Fruit fly (Drosophila melanogaster) whole organism, embryonic: ENCODE results near the gene MED27.

Experiments
- Aef1 ChIP-seq: fragments of 200-800 bp; sonication (Bioruptor generic); IDR thresholded peaks from 3 replicates; pipeline ENCODE4 v1.3.6; 2022; ENCODE audit warnings: missing biosample characterization, missing genetic modification characterization
- Antp ChIP-seq: fragments of 200-800 bp; sonication (Bioruptor generic); optimal IDR thresholded peaks from 3 replicates; lab custom pipeline; 2016; ENCODE audit warnings: missing biosample characterization, missing genetic modification characterization
- Atf6 ChIP-seq: fragments of 200-800 bp; sonication (Bioruptor generic); IDR thresholded peaks from 2 replicates; pipeline ENCODE4 v1.3.6; 2022; ENCODE audit warnings: missing biosample characterization, missing genetic modification characterization
- C15 ChIP-seq: fragments of 200-800 bp; sonication (Bioruptor generic); IDR thresholded peaks from 3 replicates; pipeline ENCODE4 v1.3.6; 2022; ENCODE audit warnings: missing biosample characterization, missing genetic modification characterization
- CG10565 ChIP-seq: fragments of 200-800 bp; sonication (Bioruptor generic); optimal IDR thresholded peaks from 3 replicates; lab custom pipeline; 2016; ENCODE audit warnings: missing biosample characterization, mild to moderate bottlenecking, missing genetic modification characterization
- CG11723 ChIP-seq: fragments of 200-800 bp; sonication (Bioruptor generic); optimal IDR thresholded peaks from 2 replicates; lab custom pipeline; 2017; ENCODE audit warnings: missing biosample characterization, mild to moderate bottlenecking, missing genetic modification characterization
- CG12391 ChIP-seq: fragments of 200-800 bp; sonication (Bioruptor generic); optimal IDR thresholded peaks from 3 replicates; lab custom pipeline; 2018; ENCODE audit warnings: missing biosample characterization, mild to moderate bottlenecking, missing genetic modification characterization, moderate library complexity
- CG12769 ChIP-seq: fragments of 200-800 bp; sonication (Bioruptor generic); optimal IDR thresholded peaks from 2 replicates; lab custom pipeline; 2019; ENCODE audit warnings: missing biosample characterization, mild to moderate bottlenecking, missing genetic modification characterization, moderate library complexity
- CG15011 ChIP-seq: fragments of 200-800 bp; sonication (Bioruptor generic); optimal IDR thresholded peaks from 3 replicates; lab custom pipeline; 2018; ENCODE audit warnings: missing biosample characterization, mild to moderate bottlenecking, missing genetic modification characterization
- CG15269 ChIP-seq: fragments of 200-800 bp; sonication (Bioruptor generic); optimal IDR thresholded peaks from 2 replicates; lab custom pipeline; 2018; ENCODE audit warnings: missing biosample characterization, mild to moderate bottlenecking, missing genetic modification characterization, moderate library complexity
- CG15479 ChIP-seq: fragments of 200-800 bp; sonication (Bioruptor generic); optimal IDR thresholded peaks from 3 replicates; lab custom pipeline; 2019; ENCODE audit warnings: missing biosample characterization, mild to moderate bottlenecking, missing genetic modification characterization, moderate library complexity
- CG16815 ChIP-seq: fragments of 200-800 bp; sonication (Bioruptor generic); optimal IDR thresholded peaks from 3 replicates; lab custom pipeline; 2017; ENCODE audit warnings: missing biosample characterization, mild to moderate bottlenecking, missing genetic modification characterization
- CG18011 ChIP-seq: fragments of 200-800 bp; sonication (Bioruptor generic); optimal IDR thresholded peaks from 2 replicates; lab custom pipeline; 2017; ENCODE audit warnings: missing biosample characterization, missing genetic modification characterization, mild to moderate bottlenecking, moderate library complexity, missing genotype
- CG30431 ChIP-seq: fragments of 200-800 bp; sonication (Bioruptor generic); optimal IDR thresholded peaks from 2 replicates; lab custom pipeline; 2017; ENCODE audit warnings: missing biosample characterization, missing genetic modification characterization
- CG31441 ChIP-seq: fragments of 200-800 bp; sonication (Bioruptor generic); IDR thresholded peaks from 2 replicates; pipeline ENCODE4 v1.3.6; 2022; ENCODE audit warnings: missing biosample characterization, missing genetic modification characterization
- CG32767 ChIP-seq: fragments of 200-800 bp; sonication (Bioruptor generic); IDR thresholded peaks from 2 replicates; pipeline ENCODE4 v1.3.6; 2022; ENCODE audit warnings: missing biosample characterization, missing genetic modification characterization
- CG5953 ChIP-seq: fragments of 200-800 bp; sonication (Bioruptor generic); IDR thresholded peaks from 2 replicates; pipeline ENCODE4 v1.3.6; 2022; ENCODE audit warnings: missing biosample characterization, missing genetic modification characterization
- CG6854 ChIP-seq: fragments of 200-800 bp; sonication (Bioruptor generic); optimal IDR thresholded peaks from 3 replicates; lab custom pipeline; 2017; ENCODE audit warnings: missing biosample characterization, mild to moderate bottlenecking, missing genetic modification characterization
- CG7271 ChIP-seq: fragments of 200-800 bp; sonication (Bioruptor generic); optimal IDR thresholded peaks from 2 replicates; lab custom pipeline; 2018; ENCODE audit warnings: missing biosample characterization, mild to moderate bottlenecking, missing genetic modification characterization, moderate library complexity
- CG7786 ChIP-seq: fragments of 200-800 bp; sonication (Bioruptor generic); optimal IDR thresholded peaks from 2 replicates; lab custom pipeline; 2016; ENCODE audit warnings: missing biosample characterization, missing genetic modification characterization
- CG7839 ChIP-seq: fragments of 200-800 bp; sonication (Bioruptor generic); optimal IDR thresholded peaks from 3 replicates; lab custom pipeline; 2018; ENCODE audit warnings: missing biosample characterization, mild to moderate bottlenecking, missing genetic modification characterization, moderate library complexity
- CG7963 ChIP-seq: fragments of 200-800 bp; sonication (Bioruptor generic); IDR thresholded peaks from 3 replicates; pipeline ENCODE4 v1.3.6; 2022; ENCODE audit warnings: missing biosample characterization, missing genetic modification characterization; ENCODE audit not compliant: partially characterized antibody
- CG9215 ChIP-seq: fragments of 200-800 bp; sonication (Bioruptor generic); IDR thresholded peaks from 2 replicates; pipeline ENCODE4 v1.3.6; 2022; ENCODE audit warnings: missing biosample characterization, missing genetic modification characterization
- H15 ChIP-seq: fragments of 200-800 bp; sonication (Bioruptor generic); IDR thresholded peaks from 3 replicates; pipeline ENCODE4 v1.3.6; 2022; ENCODE audit warnings: missing biosample characterization, missing genetic modification characterization
- HHEX ChIP-seq: fragments of 200-800 bp; sonication (Bioruptor generic); optimal IDR thresholded peaks from 3 replicates; lab custom pipeline; 2017; ENCODE audit warnings: missing biosample characterization, mild to moderate bottlenecking, missing genetic modification characterization, missing genetic modification reagents
- Hmr ChIP-seq: fragments of 200-800 bp; sonication (Bioruptor generic); optimal IDR thresholded peaks from 3 replicates; lab custom pipeline; 2017; ENCODE audit warnings: mild to moderate bottlenecking, missing biosample characterization, missing genetic modification reagents, missing genetic modification characterization
- Hmx ChIP-seq: fragments of 200-800 bp; sonication (Bioruptor generic); optimal IDR thresholded peaks from 2 replicates; lab custom pipeline; 2016; ENCODE audit warnings: missing biosample characterization, missing genetic modification characterization
- Hr39 ChIP-seq: fragments of >200 bp; optimal IDR thresholded peaks from 2 replicates; lab custom pipeline; 2017
- Lpt ChIP-seq: fragments of >200 bp; optimal IDR thresholded peaks from 2 replicates; lab custom pipeline; 2018; ENCODE audit warnings: missing biosample characterization, missing genetic modification characterization
- Meics ChIP-seq: fragments of 200-800 bp; sonication (Bioruptor generic); optimal IDR thresholded peaks from 2 replicates; lab custom pipeline; 2017; ENCODE audit warnings: missing biosample characterization, mild to moderate bottlenecking, missing genetic modification characterization
- PHDP ChIP-seq: fragments of 200-800 bp; sonication (Bioruptor generic); optimal IDR thresholded peaks from 3 replicates; lab custom pipeline; 2018; ENCODE audit warnings: missing biosample characterization, mild to moderate bottlenecking, missing genetic modification characterization, moderate library complexity
- Ptx1 ChIP-seq: fragments of 200-800 bp; sonication (Bioruptor generic); IDR thresholded peaks from 2 replicates; pipeline ENCODE4 v1.3.6; 2022; ENCODE audit warnings: missing biosample characterization, missing genetic modification characterization
- Rx ChIP-seq: fragments of 200-800 bp; sonication (Bioruptor generic); IDR thresholded peaks from 2 replicates; pipeline ENCODE4 v1.3.6; 2022; ENCODE audit warnings: missing biosample characterization, missing genetic modification characterization
- Sox100B ChIP-seq: fragments of 200-800 bp; sonication (Bioruptor generic); optimal IDR thresholded peaks from 3 replicates; lab custom pipeline; 2018; ENCODE audit warnings: missing biosample characterization, mild to moderate bottlenecking, missing genetic modification characterization
- Usf ChIP-seq: fragments of 200-800 bp; sonication (Bioruptor generic); optimal IDR thresholded peaks from 2 replicates; lab custom pipeline; 2017; ENCODE audit warnings: missing genotype, missing biosample characterization, missing genetic modification characterization
- danr ChIP-seq: fragments of 200-800 bp; sonication (Bioruptor generic); IDR thresholded peaks from 2 replicates; pipeline ENCODE4 v1.3.6; 2022; ENCODE audit warnings: missing biosample characterization, missing genetic modification characterization
- dm ChIP-seq: fragments of 200-800 bp; sonication (Bioruptor generic); optimal IDR thresholded peaks from 3 replicates; lab custom pipeline; 2016; ENCODE audit warnings: missing biosample characterization, missing genetic modification characterization
- dmrt99B ChIP-seq: fragments of 200-800 bp; sonication (Bioruptor generic); optimal IDR thresholded peaks from 2 replicates; lab custom pipeline; 2018; ENCODE audit warnings: missing biosample characterization, mild to moderate bottlenecking, missing genetic modification characterization, moderate library complexity
- gsb-n ChIP-seq: fragments of 200-800 bp; sonication (Bioruptor generic); optimal IDR thresholded peaks from 3 replicates; lab custom pipeline; 2018; ENCODE audit warnings: missing biosample characterization, mild to moderate bottlenecking, missing genetic modification characterization
- h ChIP-seq: fragments of >200 bp; optimal IDR thresholded peaks from 2 replicates; lab custom pipeline; 2017
- ham ChIP-seq: fragments of 200-800 bp; sonication (Bioruptor generic); IDR thresholded peaks from 2 replicates; pipeline ENCODE4 v1.3.6; 2022; ENCODE audit warnings: missing biosample characterization, missing genetic modification characterization
- insv ChIP-seq, 2 experiments: fragments of 200-800 bp; sonication (Bioruptor generic); optimal IDR thresholded peaks; 3 replicates each; lab custom pipeline; 2016 to 2018; ENCODE audit warnings: missing biosample characterization in 2 of 2, missing genetic modification characterization in 2 of 2
- ken ChIP-seq: fragments of 200-800 bp; sonication (Bioruptor generic); IDR thresholded peaks from 3 replicates; pipeline ENCODE4 v1.3.6; 2022; ENCODE audit warnings: missing biosample characterization, missing genetic modification characterization
- lab ChIP-seq: fragments of 200-800 bp; sonication (Bioruptor generic); optimal IDR thresholded peaks from 3 replicates; lab custom pipeline; 2017; ENCODE audit warnings: missing biosample characterization, missing genetic modification characterization, mild to moderate bottlenecking, moderate library complexity, missing genetic modification reagents
- maf-S ChIP-seq: fragments of 200-800 bp; sonication (Bioruptor generic); optimal IDR thresholded peaks from 2 replicates; lab custom pipeline; 2016; ENCODE audit warnings: missing biosample characterization, missing genetic modification characterization
- pum ChIP-seq: fragments of 200-800 bp; sonication (Bioruptor generic); optimal IDR thresholded peaks from 2 replicates; lab custom pipeline; 2016; ENCODE audit warnings: missing biosample characterization, missing genetic modification characterization
- seq ChIP-seq: fragments of 200-800 bp; sonication (Bioruptor generic); IDR thresholded peaks from 2 replicates; pipeline ENCODE4 v1.3.6; 2022; ENCODE audit warnings: missing biosample characterization, missing genetic modification characterization
- sisA ChIP-seq: fragments of 200-800 bp; sonication (Bioruptor generic); IDR thresholded peaks from 2 replicates; pipeline ENCODE4 v1.3.6; 2022; ENCODE audit warnings: missing biosample characterization, missing genetic modification characterization
- stc ChIP-seq: fragments of 200-800 bp; sonication (Bioruptor generic); IDR thresholded peaks from 2 replicates; pipeline ENCODE4 v1.3.6; 2022; ENCODE audit warnings: missing biosample characterization, missing genetic modification characterization
- ttk ChIP-seq: fragments of 200-800 bp; sonication (Bioruptor generic); IDR thresholded peaks from 2 replicates; pipeline ENCODE4 v2.1.2; 2022; ENCODE audit warnings: missing biosample characterization, missing genetic modification characterization
- vnd ChIP-seq: fragments of 200-800 bp; sonication (Bioruptor generic); IDR thresholded peaks from 3 replicates; pipeline ENCODE4 v1.3.6; 2022; ENCODE audit warnings: missing biosample characterization, missing genetic modification characterization; ENCODE audit not compliant: partially characterized antibody
- wdn ChIP-seq: fragments of 200-800 bp; sonication (Bioruptor generic); IDR thresholded peaks from 2 replicates; pipeline ENCODE4 v1.3.6; 2022; ENCODE audit warnings: missing biosample characterization, missing genetic modification characterization

The MED27 gene

DNA sequence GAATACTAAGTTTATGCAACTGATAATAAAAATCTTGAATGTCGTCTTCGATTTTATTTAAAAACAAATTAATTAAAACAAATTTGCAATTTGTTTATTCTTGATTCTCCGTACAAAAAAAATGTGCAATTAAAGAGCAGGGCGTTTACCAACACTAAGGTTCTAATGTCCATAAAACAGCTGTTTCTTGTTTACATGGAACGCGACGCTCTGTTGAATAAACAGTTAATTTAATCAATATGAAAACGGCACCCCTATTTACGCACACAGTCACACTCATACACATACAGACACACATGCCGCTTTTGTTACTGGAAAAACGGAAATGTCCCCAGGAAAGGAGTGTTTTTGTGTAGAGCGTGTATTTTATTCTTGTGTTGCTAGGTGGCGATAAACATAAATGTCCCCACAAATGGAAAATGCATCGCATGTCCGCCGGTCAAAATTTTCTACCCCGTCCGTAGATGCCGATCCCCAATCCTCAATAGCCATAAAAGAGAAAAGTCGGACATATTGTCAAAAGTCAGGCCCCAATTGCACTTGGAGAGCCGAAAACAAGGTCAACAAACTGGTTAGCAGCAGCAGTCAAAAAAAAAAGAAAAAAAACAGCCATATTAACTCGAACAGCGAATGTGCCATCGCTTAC, 31.8 kb upstream of the MED27 start (continued):
- TF ChIP-seq gsb-n (tag; lab: Kevin White, UChicago) = peak; percentile 83
- no peak for TF ChIP-seq vnd
- TF ChIP-seq Hmr (GFP tag; lab: Kevin White, UChicago) = peak; percentile 86
- TF ChIP-seq CG7786 = peak; percentile 50
- peak; percentile 78 for TF ChIP-seq Meics (GFP tag; lab: Kevin White, UChicago)
- no peak for TF ChIP-seq H15
- peak; percentile 92 for TF ChIP-seq lab (GFP tag; lab: Kevin White, UChicago)
- TF ChIP-seq CG6854 (GFP tag; lab: Kevin White, UChicago) = no peak
- TF ChIP-seq CG10565 (GFP tag; lab: Kevin White, UChicago) = no peak
- TF ChIP-seq Usf = no peak
- TF ChIP-seq Antp (GFP tag; lab: Kevin White, UChicago) = peak; percentile 56
- no peak for TF ChIP-seq CG7963 (GFP tag; lab: Robert Waterston, UW)
- peak; percentile 73 for TF ChIP-seq CG11723
- TF ChIP-seq Sox100B (GFP tag; lab: Kevin White, UChicago) = peak; percentile 81
- TF ChIP-seq CG5953 (GFP tag; lab: Robert Waterston, UW) = no peak
- no peak for TF ChIP-seq danr
- TF ChIP-seq Aef1 (GFP tag; lab: Robert Waterston, UW) = no peak
- TF ChIP-seq ttk (GFP tag; lab: Robert Waterston, UW) = no peak
- no peak for TF ChIP-seq stc (GFP tag; lab: Robert Waterston, UW)
- peak; percentile 82 for TF ChIP-seq HHEX (GFP tag; lab: Kevin White, UChicago)
- TF ChIP-seq CG15011 (GFP tag; lab: Kevin White, UChicago) = peak; percentile 64
- peak; percentile 64 for TF ChIP-seq CG12391 (tag; lab: Kevin White, UChicago)
- TF ChIP-seq CG30431 (GFP tag; lab: Kevin White, UChicago) = no peak
- TF ChIP-seq C15 (GFP tag; lab: Robert Waterston, UW) = no peak
- no peak for TF ChIP-seq CG32767 (GFP tag; lab: Robert Waterston, UW)
- no peak for TF ChIP-seq ham (GFP tag; lab: Robert Waterston, UW)
- TF ChIP-seq CG15479 = peak; percentile 66
- peak; percentile 73 for TF ChIP-seq dmrt99B
- TF ChIP-seq CG15269 (tag; lab: Kevin White, UChicago) = peak; percentile 70
- peak; percentile 78 for TF ChIP-seq CG7271 (tag; lab: Kevin White, UChicago)
- TF ChIP-seq wdn (GFP tag; lab: Robert Waterston, UW) = no peak
- TF ChIP-seq CG12769 (tag; lab: Kevin White, UChicago) = peak; percentile 73
- TF ChIP-seq seq (GFP tag; lab: Robert Waterston, UW) = no peak
- no peak for TF ChIP-seq ken (GFP tag; lab: Robert Waterston, UW)
- TF ChIP-seq CG7839 = peak; percentile 57
- no peak for TF ChIP-seq h (lab: Kevin White, UChicago)
- TF ChIP-seq CG9215 (GFP tag; lab: Robert Waterston, UW) = no peak
- no peak for TF ChIP-seq Lpt (GFP tag; lab: Kevin White, UChicago)
- peak in 1 of 2 experiments; percentile 82 for TF ChIP-seq insv (GFP tag; optimal IDR thresholded peaks at IDR 0.05; lab: Kevin White, UChicago)
- peak; percentile 50 for TF ChIP-seq dm (GFP tag; lab: Kevin White, UChicago)
- no peak for TF ChIP-seq sisA (GFP tag; lab: Robert Waterston, UW)
- TF ChIP-seq CG18011 = peak; percentile 32
- TF ChIP-seq pum (GFP tag; lab: Kevin White, UChicago) = peak; percentile 28
- no peak for TF ChIP-seq CG16815 (GFP tag; lab: Kevin White, UChicago)
- TF ChIP-seq Ptx1 (GFP tag; lab: Robert Waterston, UW) = no peak
- no peak for TF ChIP-seq Atf6 (GFP tag; lab: Robert Waterston, UW)
- TF ChIP-seq PHDP (tag; lab: Kevin White, UChicago) = peak; percentile 76
- TF ChIP-seq Hr39 (lab: Kevin White, UChicago) = no peak
- TF ChIP-seq CG31441 (GFP tag; lab: Robert Waterston, UW) = no peak
- TF ChIP-seq maf-S (GFP tag; lab: Kevin White, UChicago) = peak; percentile 34
- no peak for TF ChIP-seq Hmx (GFP tag; lab: Kevin White, UChicago)
- no peak for TF ChIP-seq Rx (GFP tag; lab: Robert Waterston, UW)
